Worm (Caenorhabditis elegans) whole organism, L4 larva: Measurements from ENCODE around the gene K02C4.5.
A peak's percentile ranks its signal among the peaks of the same experiment; 100 is the strongest.

Source experiments
- F10B5.3 ChIP-seq: sonication (generic microtip); optimal IDR thresholded peaks from 2 replicates; lab custom pipeline; 2016; ENCODE audit warnings: mild to moderate bottlenecking, missing genetic modification characterization, missing compliant biosample characterization
- T20F7.1 ChIP-seq: fragments of 200-800 bp; sonication (Bioruptor generic); optimal IDR thresholded peaks from 2 replicates; lab custom pipeline; 2018; ENCODE audit warnings: mild to moderate bottlenecking, missing genetic modification characterization, missing compliant biosample characterization
- Y105C5A.15 ChIP-seq: fragments of 200-800 bp; sonication (Bioruptor generic); IDR thresholded peaks from 2 replicates; pipeline ENCODE4 v1.3.6; 2022; ENCODE audit warnings: missing genetic modification characterization, missing compliant biosample characterization
- Y5F2A.4 ChIP-seq: fragments of 200-800 bp; sonication (Bioruptor generic); optimal IDR thresholded peaks from 2 replicates; lab custom pipeline; 2018; ENCODE audit warnings: mild to moderate bottlenecking, missing genetic modification characterization, missing compliant biosample characterization
- aly-2 ChIP-seq: sonication (generic microtip); optimal IDR thresholded peaks from 2 replicates; lab custom pipeline; 2018; ENCODE audit warnings: missing biosample characterization, missing genetic modification characterization
- ceh-82 ChIP-seq: sonication (generic microtip); optimal IDR thresholded peaks from 2 replicates; lab custom pipeline; 2017; ENCODE audit warnings: missing biosample characterization, missing genetic modification characterization
- ces-1 ChIP-seq: fragments of 150-350 bp; sonication (generic microtip); optimal IDR thresholded peaks from 4 replicates; lab custom pipeline; 2014; ENCODE audit warnings: missing biosample characterization, missing genetic modification reagents, missing genetic modification characterization
- ctbp-1 ChIP-seq: fragments of 200-800 bp; sonication (Bioruptor generic); IDR thresholded peaks from 2 replicates; pipeline ENCODE4 v1.3.6; 2022; ENCODE audit warnings: missing genetic modification reagents, missing genetic modification characterization, missing compliant biosample characterization
- daf-16 ChIP-seq, 3 experiments: sonication (generic microtip); optimal IDR thresholded peaks; 2 replicates each; lab custom pipeline; 2016 to 2017; ENCODE audit warnings: missing genetic modification characterization in 3 of 3, missing genetic modification reagents in 3 of 3, mild to moderate bottlenecking in 2 of 3, missing compliant biosample characterization in 2 of 3, missing biosample characterization in 1 of 3, moderate library complexity in 1 of 3
- dmd-6 ChIP-seq: fragments of 200-800 bp; sonication (Bioruptor generic); IDR thresholded peaks from 2 replicates; pipeline ENCODE4 v1.3.6; 2022; ENCODE audit warnings: missing genetic modification reagents, missing genetic modification characterization, missing compliant biosample characterization
- dmd-8 ChIP-seq: fragments of 200-800 bp; sonication (Bioruptor generic); IDR thresholded peaks from 2 replicates; pipeline ENCODE4 v1.3.6; 2022; ENCODE audit warnings: missing genetic modification characterization, missing compliant biosample characterization
- dmd-9 ChIP-seq: fragments of 200-800 bp; sonication (Bioruptor generic); IDR thresholded peaks from 2 replicates; pipeline ENCODE4 v1.3.6; 2022; ENCODE audit warnings: missing genetic modification reagents, missing genetic modification characterization, missing compliant biosample characterization
- dve-1 ChIP-seq: sonication (generic microtip); optimal IDR thresholded peaks from 2 replicates; lab custom pipeline; 2017; ENCODE audit warnings: antibody characterized with exemption, mild to moderate bottlenecking, missing genetic modification characterization, missing compliant biosample characterization; ENCODE audit not compliant: insufficient read depth
- egl-43 ChIP-seq: fragments of 200-800 bp; sonication (Bioruptor generic); IDR thresholded peaks from 2 replicates; pipeline ENCODE4 v1.3.6; 2022; ENCODE audit warnings: missing genetic modification reagents, missing genetic modification characterization, missing compliant biosample characterization
- hlh-11 ChIP-seq: fragments of 200-800 bp; sonication (Bioruptor generic); optimal IDR thresholded peaks from 2 replicates; lab custom pipeline; 2018; ENCODE audit warnings: mild to moderate bottlenecking, missing genetic modification characterization, missing compliant biosample characterization
- hlh-30 ChIP-seq: sonication (generic microtip); optimal IDR thresholded peaks from 2 replicates; lab custom pipeline; 2017; ENCODE audit warnings: antibody characterized with exemption, mild to moderate bottlenecking, missing genetic modification characterization, missing compliant biosample characterization; ENCODE audit not compliant: insufficient read depth
- lin-13 ChIP-seq: fragments of 150-350 bp; optimal IDR thresholded peaks from 2 replicates; lab custom pipeline; 2014; ENCODE audit warnings: missing biosample characterization, missing genetic modification reagents, missing genetic modification characterization
- lin-38 ChIP-seq: fragments of 200-800 bp; sonication (Bioruptor generic); IDR thresholded peaks from 2 replicates; pipeline ENCODE4 v1.3.6; 2022; ENCODE audit warnings: missing genetic modification reagents, missing genetic modification characterization, missing compliant biosample characterization
- lin-39 ChIP-seq: fragments of 150-350 bp; optimal IDR thresholded peaks from 2 replicates; lab custom pipeline; 2014; ENCODE audit warnings: missing biosample characterization, missing genetic modification reagents, missing genetic modification characterization
- lir-3 ChIP-seq: sonication (generic microtip); optimal IDR thresholded peaks from 2 replicates; lab custom pipeline; 2016; ENCODE audit warnings: mild to moderate bottlenecking, missing genetic modification characterization, missing compliant biosample characterization
- mdl-1 ChIP-seq, 2 experiments: fragments of 150-350 bp in 1 of 2; sonication (generic microtip) in 1 of 2; optimal IDR thresholded peaks; 2 replicates each; lab custom pipeline; 2014 to 2017; ENCODE audit warnings: missing biosample characterization in 2 of 2, missing genetic modification characterization in 2 of 2
- mep-1 ChIP-seq: fragments of 150-350 bp; sonication (generic microtip); optimal IDR thresholded peaks from 3 replicates; lab custom pipeline; 2014; ENCODE audit warnings: missing biosample characterization, missing genetic modification characterization
- mes-2 ChIP-seq: sonication (generic microtip); optimal IDR thresholded peaks from 2 replicates; lab custom pipeline; 2016; ENCODE audit warnings: missing genotype, mild to moderate bottlenecking, missing genetic modification characterization, missing compliant biosample characterization; ENCODE audit not compliant: poor library complexity, severe bottlenecking
- mxl-3 ChIP-seq: fragments of 200-800 bp; sonication (Bioruptor generic); optimal IDR thresholded peaks from 2 replicates; lab custom pipeline; 2018; ENCODE audit warnings: mild to moderate bottlenecking, missing genetic modification characterization, missing compliant biosample characterization
- nhr-111 ChIP-seq: fragments of 200-800 bp; sonication (Bioruptor generic); optimal IDR thresholded peaks from 2 replicates; lab custom pipeline; 2018; ENCODE audit warnings: mild to moderate bottlenecking, missing genetic modification characterization, missing compliant biosample characterization
- nhr-237 ChIP-seq: sonication (generic microtip); optimal IDR thresholded peaks from 2 replicates; lab custom pipeline; 2017; ENCODE audit warnings: missing biosample characterization, missing genetic modification characterization
- nhr-41 ChIP-seq: fragments of 200-800 bp; sonication (Bioruptor generic); IDR thresholded peaks from 2 replicates; pipeline ENCODE4 v1.3.6; 2022; ENCODE audit warnings: missing genetic modification reagents, missing genetic modification characterization, missing compliant biosample characterization
- nhr-76 ChIP-seq: fragments of 150-350 bp; optimal IDR thresholded peaks from 2 replicates; lab custom pipeline; 2014; ENCODE audit warnings: missing biosample characterization, missing genetic modification characterization
- nhr-77 ChIP-seq: fragments of 150-350 bp; optimal IDR thresholded peaks from 2 replicates; lab custom pipeline; 2014; ENCODE audit warnings: missing biosample characterization, missing genetic modification characterization
- pha-4 ChIP-seq, 2 experiments: fragments of 150-350 bp in 1 of 2; fragments of 200-800 bp in 1 of 2; sonication (Bioruptor generic) in 1 of 2; IDR thresholded peaks in 1 of 2; optimal IDR thresholded peaks in 1 of 2; 2 replicates each; pipeline versions ENCODE4 v1.3.6 to Lab custom; 2014 to 2022; ENCODE audit warnings: missing genetic modification characterization in 2 of 2, missing genetic modification reagents in 2 of 2, missing biosample characterization in 1 of 2, missing compliant biosample characterization in 1 of 2
- php-3 ChIP-seq: fragments of 200-800 bp; sonication (Bioruptor generic); IDR thresholded peaks from 2 replicates; pipeline ENCODE4 v1.3.6; 2022; ENCODE audit warnings: missing genetic modification reagents, missing genetic modification characterization, missing compliant biosample characterization
- rbr-2 ChIP-seq: sonication (generic microtip); optimal IDR thresholded peaks from 2 replicates; lab custom pipeline; 2016; ENCODE audit warnings: missing genotype, missing genetic modification characterization, missing compliant biosample characterization
- unc-39 ChIP-seq: sonication (generic microtip); optimal IDR thresholded peaks from 2 replicates; lab custom pipeline; 2017; ENCODE audit warnings: missing biosample characterization, missing genetic modification characterization
- unc-62 ChIP-seq, 3 experiments: fragments of 150-350 bp in 1 of 3; sonication (generic microtip); optimal IDR thresholded peaks in 2 of 3; peaks in 1 of 3; 1 replicate in 1 of 3; 2 replicates in 2 of 3; lab custom pipeline; 2014 to 2017; ENCODE audit warnings: missing biosample characterization in 3 of 3, missing genetic modification characterization in 3 of 3, missing genetic modification reagents in 3 of 3, missing genotype in 1 of 3
- zfp-3 ChIP-seq: fragments of 200-800 bp; sonication (Bioruptor generic); conservative IDR thresholded peaks from 2 replicates; pipeline ENCODE4 v1.3.6; 2022; ENCODE audit warnings: missing genetic modification reagents, missing genetic modification characterization, missing compliant biosample characterization
- zip-11 ChIP-seq: fragments of 200-800 bp; sonication (Bioruptor generic); IDR thresholded peaks from 2 replicates; pipeline ENCODE4 v1.3.6; 2022; ENCODE audit warnings: missing genetic modification characterization, missing compliant biosample characterization
- ztf-7 ChIP-seq: fragments of 150-350 bp; optimal IDR thresholded peaks from 2 replicates; lab custom pipeline; 2014; ENCODE audit warnings: missing biosample characterization, missing genetic modification characterization

K02C4.5 gene

DNA sequence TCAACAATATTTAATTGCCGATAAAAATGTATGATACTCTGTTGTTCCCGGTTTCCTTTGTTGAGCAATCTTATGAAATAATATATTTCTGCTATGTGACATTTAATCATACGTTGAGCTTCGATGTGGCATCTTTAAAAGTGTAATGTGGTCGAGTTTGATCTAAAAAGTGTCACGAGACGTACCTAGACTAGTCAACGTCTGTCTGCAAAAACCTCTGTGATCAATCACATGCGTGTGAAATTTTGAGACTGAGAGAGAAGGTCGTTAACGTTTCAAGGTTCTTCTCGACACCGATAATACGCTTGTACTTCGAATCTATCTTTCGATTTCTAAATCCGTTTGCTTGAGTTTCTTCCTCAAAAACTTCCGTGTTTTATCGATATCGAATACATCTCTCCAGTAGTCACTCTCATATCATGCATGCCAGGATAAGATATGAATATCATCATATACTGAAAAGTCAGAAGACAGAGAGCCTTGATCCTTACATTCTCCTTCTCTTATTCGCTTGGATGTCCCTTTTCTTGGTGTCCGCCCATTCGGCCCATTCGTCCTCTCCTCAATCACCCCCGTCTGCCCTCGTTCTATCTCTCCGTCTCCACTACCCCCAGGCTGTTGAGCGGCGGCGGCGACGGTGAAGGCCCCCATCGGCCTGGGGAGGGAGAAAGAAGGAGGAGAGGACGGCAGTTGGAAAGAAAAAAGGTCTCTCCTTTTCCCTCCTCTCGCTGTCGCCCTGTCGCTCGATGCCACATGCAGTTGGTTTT lies 50.2 kb downstream of the K02C4.5 start (continued):
- peak; percentile 47 for TF ChIP-seq T20F7.1 (GFP tag; lab: Kevin White, UChicago)
- no peak for TF ChIP-seq dmd-9 (GFP tag; lab: Robert Waterston, UW)
- TF ChIP-seq zfp-3, result no peak
- TF ChIP-seq nhr-41 (GFP tag; lab: Robert Waterston, UW), result no peak
- no peak for TF ChIP-seq ceh-82 (tag; lab: Kevin White, UChicago)
- TF ChIP-seq Y105C5A.15 (GFP tag; lab: Robert Waterston, UW), result no peak
- TF ChIP-seq daf-16 (GFP tag; optimal IDR thresholded peaks at IDR 0.05; lab: Kevin White, UChicago), result peak in 1 of 2 experiments; percentile 30
- peak; percentile 7 for TF ChIP-seq daf-16 (tag; optimal IDR thresholded peaks at IDR 0.05; lab: Kevin White, UChicago)
- TF ChIP-seq dmd-6, result peak; percentile 69
- TF ChIP-seq ctbp-1, result peak; percentile 64
- peak; percentile 72 for TF ChIP-seq egl-43 (GFP tag; lab: Robert Waterston, UW)
- TF ChIP-seq aly-2 (tag; lab: Kevin White, UChicago), result no peak
- peak; percentile 65 for TF ChIP-seq dve-1 (tag; lab: Kevin White, UChicago)
- peak; percentile 4 for TF ChIP-seq nhr-77 (tag; lab: Kevin White, UChicago)
- no peak for TF ChIP-seq lir-3 (tag; lab: Kevin White, UChicago)
- peak; percentile 0 for TF ChIP-seq lin-13 (GFP tag; lab: Kevin White, UChicago)
- TF ChIP-seq pha-4 (GFP tag; IDR thresholded peaks at IDR 0.05; lab: Robert Waterston, UW), result peak; percentile 70; the same call in 1 of the 2 replicates
- no peak for TF ChIP-seq pha-4 (tag; optimal IDR thresholded peaks at IDR 0.05; lab: Kevin White, UChicago)
- TF ChIP-seq nhr-76 (tag; lab: Kevin White, UChicago), result no peak
- no peak for TF ChIP-seq mep-1
- 0 out of 2 replicates have a peak, but pooled peaks have one; percentile 48 for TF ChIP-seq dmd-8
- no peak for TF ChIP-seq unc-39 (tag; lab: Kevin White, UChicago)
- peak; percentile 72 for TF ChIP-seq hlh-11 (tag; lab: Kevin White, UChicago)
- TF ChIP-seq ztf-7 (tag; lab: Kevin White, UChicago), result no peak
- peak; percentile 13; the same call in 1 of the 2 replicates for TF ChIP-seq lin-38 (GFP tag; lab: Robert Waterston, UW)
- peak in 1 of 2 experiments; percentile 96 for TF ChIP-seq unc-62 (GFP tag; optimal IDR thresholded peaks at IDR 0.05 in 1 of 2; lab: Kevin White, UChicago)
- TF ChIP-seq unc-62 (tag; optimal IDR thresholded peaks at IDR 0.05; lab: Kevin White, UChicago), result no peak
- TF ChIP-seq mxl-3 (GFP tag; lab: Kevin White, UChicago), result peak; percentile 74
- TF ChIP-seq F10B5.3 (tag; lab: Kevin White, UChicago), result peak; percentile 7
- 0 out of 2 replicates have a peak, but pooled peaks have one; percentile 12 for TF ChIP-seq php-3 (GFP tag; lab: Robert Waterston, UW)
- no peak for TF ChIP-seq Y5F2A.4 (GFP tag; lab: Kevin White, UChicago)
- TF ChIP-seq mes-2 (tag; lab: Kevin White, UChicago), result peak; percentile 66
- no peak for TF ChIP-seq nhr-237 (tag; lab: Kevin White, UChicago)
- TF ChIP-seq rbr-2 (tag; lab: Kevin White, UChicago), result peak; percentile 55
- TF ChIP-seq zip-11, result no peak
- TF ChIP-seq mdl-1 (tag; optimal IDR thresholded peaks at IDR 0.05; lab: Kevin White, UChicago), result peak in 1 of 2 experiments; percentile 63
- TF ChIP-seq nhr-111 (GFP tag; lab: Kevin White, UChicago), result no peak
- TF ChIP-seq ces-1 (GFP tag; lab: Kevin White, UChicago), result no peak

DNA sequence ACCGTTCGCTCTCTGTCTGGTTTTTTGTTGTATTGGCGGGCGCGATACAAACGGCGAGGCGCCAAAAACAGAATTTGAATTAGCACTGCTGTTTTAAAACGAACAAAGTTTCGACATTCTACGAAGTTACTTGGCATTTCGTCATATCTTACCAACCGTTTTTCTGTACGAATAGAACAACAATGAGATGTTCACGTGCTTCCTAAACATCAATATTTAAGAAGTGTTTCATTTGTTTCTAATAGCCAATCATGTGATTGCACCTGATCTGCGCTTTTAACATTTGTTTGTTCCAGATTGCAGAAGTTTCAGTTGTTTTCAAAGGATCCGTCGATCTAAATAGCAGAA lies 50.8 kb downstream of the K02C4.5 start:
- TF ChIP-seq hlh-30 (peak; percentile 40), mep-1 (peak; percentile 56), lin-39 (no peak)
